Worm (Caenorhabditis elegans) whole organism, late embryonic: ENCODE results near the gene col-144.

Experiments
- C38D4.7 ChIP-seq: fragments of 200-800 bp; sonication (Bioruptor generic); optimal IDR thresholded peaks from 2 replicates; lab custom pipeline; 2018; ENCODE audit warnings: mild to moderate bottlenecking, missing genetic modification characterization, moderate library complexity, missing compliant biosample characterization
- ama-1 ChIP-seq: fragments of 150-350 bp; optimal IDR thresholded peaks from 2 replicates; lab custom pipeline; 2014
- ceh-14 ChIP-seq: sonication (generic microtip); optimal IDR thresholded peaks from 2 replicates; lab custom pipeline; 2016; ENCODE audit warnings: missing genotype, missing genetic modification characterization, missing compliant biosample characterization
- ceh-22 ChIP-seq: sonication (generic microtip); optimal IDR thresholded peaks from 2 replicates; lab custom pipeline; 2017; ENCODE audit warnings: missing biosample characterization, missing genetic modification characterization
- ceh-9 ChIP-seq: sonication (generic microtip); optimal IDR thresholded peaks from 2 replicates; lab custom pipeline; 2016; ENCODE audit warnings: mild to moderate bottlenecking, missing genetic modification characterization, inconsistent platforms, missing compliant biosample characterization
- che-1 ChIP-seq: sonication (generic microtip); optimal IDR thresholded peaks from 2 replicates; lab custom pipeline; 2016; ENCODE audit warnings: mild to moderate bottlenecking, missing genetic modification characterization, missing compliant biosample characterization
- elt-2 ChIP-seq: sonication (generic microtip); optimal IDR thresholded peaks from 2 replicates; lab custom pipeline; 2016; ENCODE audit warnings: missing genetic modification reagents, missing genetic modification characterization, missing compliant biosample characterization
- hlh-30 ChIP-seq: sonication (generic microtip); optimal IDR thresholded peaks from 2 replicates; lab custom pipeline; 2017; ENCODE audit warnings: antibody characterized with exemption, missing genetic modification characterization, missing compliant biosample characterization; ENCODE audit not compliant: insufficient read depth
- nhr-11 ChIP-seq: fragments of 150-350 bp; optimal IDR thresholded peaks from 2 replicates; lab custom pipeline; 2014; ENCODE audit warnings: missing biosample characterization, missing genetic modification characterization
- pat-9 ChIP-seq: fragments of 200-800 bp; sonication (Bioruptor generic); optimal IDR thresholded peaks from 2 replicates; lab custom pipeline; 2018; ENCODE audit warnings: mild to moderate bottlenecking, missing genetic modification characterization, moderate library complexity, missing compliant biosample characterization
- tbx-2 ChIP-seq: sonication (generic microtip); optimal IDR thresholded peaks from 2 replicates; lab custom pipeline; 2016; ENCODE audit warnings: missing genetic modification characterization, missing compliant biosample characterization
- tbx-7 ChIP-seq: sonication (generic microtip); optimal IDR thresholded peaks from 2 replicates; lab custom pipeline; 2016; ENCODE audit warnings: missing genotype, missing genetic modification characterization, missing compliant biosample characterization
- unc-55 ChIP-seq: sonication (generic microtip); optimal IDR thresholded peaks from 2 replicates; lab custom pipeline; 2017; ENCODE audit warnings: missing biosample characterization, missing genetic modification reagents, missing genetic modification characterization

DNA sequence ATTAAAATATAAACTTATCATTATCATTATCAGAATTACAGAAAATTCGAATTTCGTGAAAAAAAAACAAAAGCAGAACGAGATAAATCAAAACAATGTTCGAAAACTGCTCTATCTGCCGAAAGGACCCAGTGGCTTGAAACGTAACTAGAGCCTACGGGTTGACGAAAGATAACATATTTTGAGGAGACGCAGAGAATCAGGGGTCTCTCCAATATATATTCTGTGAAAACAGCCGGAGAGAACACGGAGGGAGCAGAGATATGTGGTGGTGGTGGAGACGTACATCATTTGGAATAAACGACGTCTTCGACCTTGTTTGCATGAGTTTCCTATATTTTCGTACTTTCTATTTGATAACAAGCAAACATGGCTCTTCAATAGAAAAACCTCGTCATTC, 48.4 kb upstream of the col-144 start:
- no peak for TF ChIP-seq che-1 (tag; lab: Kevin White, UChicago)
- TF ChIP-seq tbx-2 (tag; lab: Kevin White, UChicago), result no peak
- TF ChIP-seq nhr-11 (tag; lab: Kevin White, UChicago), result no peak
- no peak for TF ChIP-seq ama-1
- no peak for TF ChIP-seq tbx-7 (tag; lab: Kevin White, UChicago)
- no peak for TF ChIP-seq unc-55 (GFP tag; lab: Kevin White, UChicago)
- TF ChIP-seq elt-2, result no peak
- TF ChIP-seq ceh-22 (tag; lab: Kevin White, UChicago), result no peak
- no peak for TF ChIP-seq hlh-30
- no peak for TF ChIP-seq ceh-9 (tag; lab: Kevin White, UChicago)
- TF ChIP-seq ceh-14, result no peak
- no peak for TF ChIP-seq C38D4.7 (GFP tag; lab: Kevin White, UChicago)
- no peak for TF ChIP-seq pat-9
